Fruit fly (Drosophila melanogaster) whole organism, pupa: ENCODE data around the gene CG11837.

Source experiments
- CG13204 ChIP-seq: fragments of 200-800 bp; sonication (Bioruptor generic); optimal IDR thresholded peaks from 2 replicates; lab custom pipeline; 2018; ENCODE audit warnings: missing biosample characterization, mild to moderate bottlenecking, missing genetic modification characterization, moderate library complexity
- CG14655 ChIP-seq: fragments of 200-800 bp; sonication (Bioruptor generic); optimal IDR thresholded peaks from 3 replicates; lab custom pipeline; 2017; ENCODE audit warnings: mild to moderate bottlenecking, missing biosample characterization, missing genetic modification reagents, missing genetic modification characterization
- CG17806 ChIP-seq: fragments of 200-800 bp; sonication (Bioruptor generic); optimal IDR thresholded peaks from 2 replicates; lab custom pipeline; 2018; ENCODE audit warnings: missing biosample characterization, mild to moderate bottlenecking, missing genetic modification characterization, moderate library complexity
- CG4496 ChIP-seq: fragments of 200-800 bp; sonication (Bioruptor generic); IDR thresholded peaks from 3 replicates; pipeline ENCODE4 v1.3.6; 2022; ENCODE audit warnings: missing biosample characterization, missing genetic modification characterization
- CG9948 ChIP-seq: fragments of 200-800 bp; sonication (Bioruptor generic); optimal IDR thresholded peaks from 2 replicates; lab custom pipeline; 2018; ENCODE audit warnings: missing biosample characterization, mild to moderate bottlenecking, missing genetic modification characterization, moderate library complexity
- D1 ChIP-seq: fragments of 200-800 bp; sonication (Bioruptor generic); optimal IDR thresholded peaks from 2 replicates; lab custom pipeline; 2018; ENCODE audit warnings: missing biosample characterization, mild to moderate bottlenecking, missing genetic modification characterization, moderate library complexity
- EcR ChIP-seq: fragments of 200-800 bp; sonication (Bioruptor generic); optimal IDR thresholded peaks from 3 replicates; lab custom pipeline; 2019; ENCODE audit warnings: missing biosample characterization, missing genetic modification characterization, mild to moderate bottlenecking, moderate library complexity, missing genetic modification reagents
- Pif1A ChIP-seq: fragments of 200-800 bp; sonication (Bioruptor generic); optimal IDR thresholded peaks from 3 replicates; lab custom pipeline; 2016; ENCODE audit warnings: missing biosample characterization, missing genetic modification characterization
- gl ChIP-seq: fragments of 200-800 bp; sonication (Bioruptor generic); optimal IDR thresholded peaks from 2 replicates; lab custom pipeline; 2018; ENCODE audit warnings: missing biosample characterization, mild to moderate bottlenecking, missing genetic modification characterization

DNA sequence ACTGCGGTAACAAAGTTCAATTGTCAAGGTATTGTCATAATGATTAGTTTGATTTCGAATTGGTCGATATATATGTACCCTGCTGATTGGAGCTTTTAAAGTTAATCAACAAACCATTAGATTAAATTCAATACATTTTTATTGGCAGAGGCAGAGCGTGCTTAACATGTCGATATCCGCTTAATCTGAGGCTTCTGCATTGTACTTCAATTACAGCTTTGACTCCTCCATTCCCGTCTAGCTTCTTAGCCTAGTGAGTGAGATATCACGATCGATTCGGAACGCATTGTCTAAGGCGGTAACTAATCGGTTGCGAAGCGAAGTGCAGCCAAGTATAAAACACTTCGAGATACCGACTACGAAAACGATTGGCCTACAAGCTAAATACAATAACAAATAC is 16.8 kb upstream of the CG11837 start, which contains the start of gene Ssl2:
- TF ChIP-seq CG9948 (tag; lab: Kevin White, UChicago) (no peak), gl (tag; lab: Kevin White, UChicago) (no peak), CG13204 (GFP tag; lab: Kevin White, UChicago) (no peak), CG17806 (tag; lab: Kevin White, UChicago) (no peak), EcR (GFP tag; lab: Kevin White, UChicago) (no peak), D1 (tag; lab: Kevin White, UChicago) (no peak), CG14655 (no peak), CG4496 (GFP tag; lab: Robert Waterston, UW) (no peak), Pif1A (GFP tag; lab: Kevin White, UChicago) (no peak)
